Worm (Caenorhabditis elegans) whole organism, young adult: ENCODE data around the gene cyn-4.

Experiments used
- cebp-2 ChIP-seq: fragments of 200-800 bp; sonication (Bioruptor generic); IDR thresholded peaks from 2 replicates; pipeline ENCODE4 v1.3.6; 2022; ENCODE audit warnings: missing genetic modification characterization, missing compliant biosample characterization
- ceh-27 ChIP-seq: fragments of 200-800 bp; sonication (Bioruptor generic); optimal IDR thresholded peaks from 2 replicates; lab custom pipeline; 2018; ENCODE audit warnings: mild to moderate bottlenecking, missing genetic modification characterization, moderate library complexity, missing compliant biosample characterization
- madf-3 ChIP-seq: fragments of 200-800 bp; sonication (Bioruptor generic); IDR thresholded peaks from 2 replicates; pipeline ENCODE4 v1.3.6; 2022; ENCODE audit warnings: missing genetic modification reagents, missing genetic modification characterization, missing compliant biosample characterization

ce11 chrII:10902104-10902503, 29.7 kb upstream of the cyn-4 start, which contains the start of gene gly-1:
- no peak for TF ChIP-seq ceh-27 (GFP tag; lab: Kevin White, UChicago)
- TF ChIP-seq cebp-2 (GFP tag; lab: Robert Waterston, UW), result no peak
- TF ChIP-seq madf-3, result no peak
